Fruit fly (Drosophila melanogaster) whole organism, pupa: Measurements from ENCODE around the gene CG3081.

ENCODE experiments used
- CG10348 ChIP-seq: fragments of 200-800 bp; sonication (Bioruptor generic); IDR thresholded peaks from 2 replicates; pipeline ENCODE4 v1.3.6; 2022; ENCODE audit warnings: missing biosample characterization, missing genetic modification characterization
- CG12605 ChIP-seq: fragments of 200-800 bp; sonication (Bioruptor generic); IDR thresholded peaks from 2 replicates; pipeline ENCODE4 v1.3.6; 2022; ENCODE audit warnings: missing biosample characterization, missing genetic modification characterization
- CG13204 ChIP-seq: fragments of 200-800 bp; sonication (Bioruptor generic); optimal IDR thresholded peaks from 2 replicates; lab custom pipeline; 2018; ENCODE audit warnings: missing biosample characterization, mild to moderate bottlenecking, missing genetic modification characterization, moderate library complexity
- CG14655 ChIP-seq: fragments of 200-800 bp; sonication (Bioruptor generic); optimal IDR thresholded peaks from 3 replicates; lab custom pipeline; 2017; ENCODE audit warnings: mild to moderate bottlenecking, missing biosample characterization, missing genetic modification reagents, missing genetic modification characterization
- CG15710 ChIP-seq: fragments of 200-800 bp; sonication (Bioruptor generic); optimal IDR thresholded peaks from 2 replicates; lab custom pipeline; 2018; ENCODE audit warnings: missing biosample characterization, mild to moderate bottlenecking, missing genetic modification characterization, moderate library complexity
- CG17806 ChIP-seq: fragments of 200-800 bp; sonication (Bioruptor generic); optimal IDR thresholded peaks from 2 replicates; lab custom pipeline; 2018; ENCODE audit warnings: missing biosample characterization, mild to moderate bottlenecking, missing genetic modification characterization, moderate library complexity
- CG32121 ChIP-seq: fragments of 200-800 bp; sonication (Bioruptor generic); IDR thresholded peaks from 2 replicates; pipeline ENCODE4 v1.3.6; 2022; ENCODE audit warnings: missing biosample characterization, missing genetic modification characterization
- CG34367 ChIP-seq: fragments of 200-800 bp; sonication (Bioruptor generic); optimal IDR thresholded peaks from 2 replicates; lab custom pipeline; 2018; ENCODE audit warnings: missing biosample characterization, mild to moderate bottlenecking, missing genetic modification characterization
- CG4496 ChIP-seq: fragments of 200-800 bp; sonication (Bioruptor generic); IDR thresholded peaks from 3 replicates; pipeline ENCODE4 v1.3.6; 2022; ENCODE audit warnings: missing biosample characterization, missing genetic modification characterization
- CG8159 ChIP-seq: fragments of 200-800 bp; sonication (Bioruptor generic); optimal IDR thresholded peaks from 3 replicates; lab custom pipeline; 2018; ENCODE audit warnings: missing biosample characterization, mild to moderate bottlenecking, missing genetic modification characterization, moderate library complexity
- CG8301 ChIP-seq: fragments of 200-800 bp; sonication (Bioruptor generic); optimal IDR thresholded peaks from 2 replicates; lab custom pipeline; 2018; ENCODE audit warnings: missing biosample characterization, mild to moderate bottlenecking, missing genetic modification characterization
- CG9948 ChIP-seq: fragments of 200-800 bp; sonication (Bioruptor generic); optimal IDR thresholded peaks from 2 replicates; lab custom pipeline; 2018; ENCODE audit warnings: missing biosample characterization, mild to moderate bottlenecking, missing genetic modification characterization, moderate library complexity
- D1 ChIP-seq: fragments of 200-800 bp; sonication (Bioruptor generic); optimal IDR thresholded peaks from 2 replicates; lab custom pipeline; 2018; ENCODE audit warnings: missing biosample characterization, mild to moderate bottlenecking, missing genetic modification characterization, moderate library complexity
- EcR ChIP-seq: fragments of 200-800 bp; sonication (Bioruptor generic); optimal IDR thresholded peaks from 3 replicates; lab custom pipeline; 2019; ENCODE audit warnings: missing biosample characterization, missing genetic modification characterization, mild to moderate bottlenecking, moderate library complexity, missing genetic modification reagents
- Ets98B ChIP-seq: fragments of 200-800 bp; sonication (Bioruptor generic); IDR thresholded peaks from 2 replicates; pipeline ENCODE4 v1.3.6; 2022; ENCODE audit warnings: missing biosample characterization, missing genetic modification characterization
- Pif1A ChIP-seq: fragments of 200-800 bp; sonication (Bioruptor generic); optimal IDR thresholded peaks from 3 replicates; lab custom pipeline; 2016; ENCODE audit warnings: missing biosample characterization, missing genetic modification characterization
- Pif1B ChIP-seq: fragments of 200-800 bp; sonication (Bioruptor generic); optimal IDR thresholded peaks from 3 replicates; lab custom pipeline; 2016; ENCODE audit warnings: missing biosample characterization, missing genetic modification characterization
- Snoo ChIP-seq: fragments of 200-800 bp; sonication (Bioruptor generic); optimal IDR thresholded peaks from 3 replicates; lab custom pipeline; 2017; ENCODE audit warnings: missing biosample characterization, mild to moderate bottlenecking, missing genetic modification characterization, inconsistent platforms
- fd96Ca ChIP-seq: fragments of 200-800 bp; sonication (Bioruptor generic); IDR thresholded peaks from 3 replicates; pipeline ENCODE4 v1.3.6; 2022; ENCODE audit warnings: missing biosample characterization, missing genetic modification characterization
- gl ChIP-seq: fragments of 200-800 bp; sonication (Bioruptor generic); optimal IDR thresholded peaks from 2 replicates; lab custom pipeline; 2018; ENCODE audit warnings: missing biosample characterization, mild to moderate bottlenecking, missing genetic modification characterization
- rn ChIP-seq: fragments of 200-800 bp; sonication (Bioruptor generic); IDR thresholded peaks from 2 replicates; pipeline ENCODE4 v1.3.6; 2022; ENCODE audit warnings: missing biosample characterization, missing genetic modification characterization

The CG3081 gene

dm6 chrX:4644768-4645167 lies 981 bp upstream of the CG3081 start, which contains the start of gene CG3062:
TSS of gene CG3062 (minus strand) at chrX:4644868.
- TF ChIP-seq CG10348 (GFP tag; lab: Robert Waterston, UW) (no peak), gl (tag; lab: Kevin White, UChicago) (no peak), CG13204 (GFP tag; lab: Kevin White, UChicago) (no peak), CG8159 (tag; lab: Kevin White, UChicago) (no peak), Snoo (tag; lab: Kevin White, UChicago) (no peak), Ets98B (no peak), CG15710 (tag; lab: Kevin White, UChicago) (no peak), CG12605 (no peak), CG17806 (tag; lab: Kevin White, UChicago) (no peak), Pif1B (GFP tag; lab: Kevin White, UChicago) (no peak), CG34367 (tag; lab: Kevin White, UChicago) (no peak), CG32121 (GFP tag; lab: Robert Waterston, UW) (no peak), CG14655 (GFP tag; lab: Kevin White, UChicago) (no peak), CG9948 (tag; lab: Kevin White, UChicago) (no peak), CG8301 (tag; lab: Kevin White, UChicago) (no peak), fd96Ca (GFP tag; lab: Robert Waterston, UW) (no peak)

dm6 chrX:4635856-4636486 lies 7.8 kb downstream of the CG3081 start, which contains the start of the genes Alms1a and pon:
TSS of gene Alms1a (minus strand) at chrX:4636004.
TSS of gene pon (plus strand) at chrX:4636318.
- TF ChIP-seq CG32121 (GFP tag; lab: Robert Waterston, UW): no peak
- TF ChIP-seq gl (tag; lab: Kevin White, UChicago): no peak
- TF ChIP-seq D1: no peak
- TF ChIP-seq CG8301 (tag; lab: Kevin White, UChicago): no peak
- TF ChIP-seq, all 21 proteins: peak for 0

dm6 chrX:4630836-4631235 lies 13.0 kb downstream of the CG3081 start, which contains the start of gene Alms1b:
TSS of gene Alms1b (minus strand) at chrX:4630936.
- TF ChIP-seq Snoo (tag; lab: Kevin White, UChicago) (no peak), CG34367 (tag; lab: Kevin White, UChicago) (no peak), CG12605 (no peak), CG10348 (GFP tag; lab: Robert Waterston, UW) (no peak), rn (GFP tag; lab: Robert Waterston, UW) (no peak), CG14655 (GFP tag; lab: Kevin White, UChicago) (no peak), Pif1A (GFP tag; lab: Kevin White, UChicago) (no peak), CG17806 (tag; lab: Kevin White, UChicago) (no peak), Ets98B (no peak), CG13204 (GFP tag; lab: Kevin White, UChicago) (no peak), fd96Ca (GFP tag; lab: Robert Waterston, UW) (no peak), EcR (GFP tag; lab: Kevin White, UChicago) (no peak), CG8159 (tag; lab: Kevin White, UChicago) (no peak), CG15710 (tag; lab: Kevin White, UChicago) (no peak)
- TF ChIP-seq, all 21 proteins: peak for 0

dm6 chrX:4627160-4627559 lies 16.6 kb downstream of the CG3081 start:
- TF ChIP-seq CG8159 (tag; lab: Kevin White, UChicago) (no peak), CG9948 (tag; lab: Kevin White, UChicago) (no peak), CG17806 (tag; lab: Kevin White, UChicago) (no peak), D1 (no peak), fd96Ca (GFP tag; lab: Robert Waterston, UW) (no peak), Pif1B (GFP tag; lab: Kevin White, UChicago) (no peak), CG4496 (no peak), CG10348 (GFP tag; lab: Robert Waterston, UW) (no peak), CG13204 (GFP tag; lab: Kevin White, UChicago) (no peak), CG34367 (tag; lab: Kevin White, UChicago) (no peak), rn (GFP tag; lab: Robert Waterston, UW) (no peak), CG15710 (tag; lab: Kevin White, UChicago) (no peak), CG8301 (tag; lab: Kevin White, UChicago) (no peak), CG12605 (no peak), CG32121 (GFP tag; lab: Robert Waterston, UW) (no peak), EcR (GFP tag; lab: Kevin White, UChicago) (no peak), Ets98B (no peak), Pif1A (GFP tag; lab: Kevin White, UChicago) (no peak)

dm6 chrX:4618869-4619268 lies 24.9 kb downstream of the CG3081 start:
- TF ChIP-seq Pif1B (GFP tag; lab: Kevin White, UChicago): no peak
- no peak for TF ChIP-seq rn (GFP tag; lab: Robert Waterston, UW)
- TF ChIP-seq CG32121 (GFP tag; lab: Robert Waterston, UW): no peak
- no peak for TF ChIP-seq gl (tag; lab: Kevin White, UChicago)
- TF ChIP-seq CG13204 (GFP tag; lab: Kevin White, UChicago): no peak
- no peak for TF ChIP-seq CG34367 (tag; lab: Kevin White, UChicago)
- no peak for TF ChIP-seq D1
- TF ChIP-seq EcR (GFP tag; lab: Kevin White, UChicago): no peak
- no peak for TF ChIP-seq CG10348 (GFP tag; lab: Robert Waterston, UW)
- no peak for TF ChIP-seq CG9948 (tag; lab: Kevin White, UChicago)
- no peak for TF ChIP-seq Snoo (tag; lab: Kevin White, UChicago)
- TF ChIP-seq Ets98B: no peak
- TF ChIP-seq Pif1A (GFP tag; lab: Kevin White, UChicago): no peak
- no peak for TF ChIP-seq CG4496
- TF ChIP-seq CG12605: no peak
- TF ChIP-seq CG8159 (tag; lab: Kevin White, UChicago): no peak
- TF ChIP-seq CG8301 (tag; lab: Kevin White, UChicago): no peak
- no peak for TF ChIP-seq CG14655 (GFP tag; lab: Kevin White, UChicago)
- TF ChIP-seq CG15710 (tag; lab: Kevin White, UChicago): no peak
- no peak for TF ChIP-seq fd96Ca (GFP tag; lab: Robert Waterston, UW)
